Fruit fly (Drosophila melanogaster): Measurements from ENCODE around the gene osp.

DNA sequence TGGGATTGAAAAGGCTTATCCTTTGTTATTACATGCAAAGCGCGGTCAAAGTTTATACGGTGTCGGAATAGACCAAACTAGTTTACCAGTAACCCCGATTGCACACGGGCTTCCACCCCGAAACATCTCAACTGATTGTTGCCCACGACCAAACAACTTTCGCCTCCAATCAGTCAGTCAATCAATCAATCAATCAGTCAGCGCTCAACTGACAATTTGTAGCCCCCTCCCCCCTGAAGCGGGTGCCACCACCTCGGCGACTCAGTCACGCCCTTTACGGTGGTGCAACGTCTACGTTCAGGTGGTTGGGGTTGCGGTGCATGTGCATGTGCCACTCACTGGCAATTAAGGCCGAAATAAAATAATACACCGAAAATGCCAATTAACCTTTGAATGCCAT is 118.3 kb downstream of the osp start:
- TF ChIP-seq CG33017 (tag; optimal IDR thresholded peaks at IDR 0.05) (no peak), CG1620 (GFP tag; optimal IDR thresholded peaks at IDR 0.05) (no peak)
